Worm (Caenorhabditis elegans): ENCODE measurements around the gene F41E6.8.

ce11 chrV:8555955-8556354, 45.4 kb downstream of the F41E6.8 start:
- TF ChIP-seq ZK546.5 (tag; optimal IDR thresholded peaks at IDR 0.05) (no peak), nhr-11 (tag; optimal IDR thresholded peaks at IDR 0.05) (no peak), R02D3.7 (tag; optimal IDR thresholded peaks at IDR 0.05) (no peak), F13H6.1 (tag; optimal IDR thresholded peaks at IDR 0.05) (no peak), lin-13 (GFP tag; optimal IDR thresholded peaks at IDR 0.05) (no peak), nhr-237 (tag; optimal IDR thresholded peaks at IDR 0.05) (no peak), egl-27 (tag; optimal IDR thresholded peaks at IDR 0.05) (no peak)

Measured in whole organism, L2 larva.